Worm (Caenorhabditis elegans) whole organism, L4 larva: ENCODE measurements around the gene F36F12.7.

Experiments used
- D1046.2 ChIP-seq: fragments of 200-800 bp; sonication (Bioruptor generic); IDR thresholded peaks from 2 replicates; pipeline ENCODE4 v1.3.6; 2022; ENCODE audit warnings: missing genetic modification characterization, missing compliant biosample characterization
- F10B5.3 ChIP-seq: sonication (generic microtip); optimal IDR thresholded peaks from 2 replicates; lab custom pipeline; 2016; ENCODE audit warnings: mild to moderate bottlenecking, missing genetic modification characterization, missing compliant biosample characterization
- F26F4.8 ChIP-seq: fragments of 200-800 bp; sonication (Bioruptor generic); conservative IDR thresholded peaks from 2 replicates; pipeline ENCODE4 v1.3.6; 2022; ENCODE audit warnings: missing genetic modification characterization, missing compliant biosample characterization
- F44E2.7 ChIP-seq: fragments of 200-800 bp; sonication (Bioruptor generic); IDR thresholded peaks from 2 replicates; pipeline ENCODE4 v2.1.2; 2022; ENCODE audit warnings: missing genetic modification characterization, missing compliant biosample characterization
- F49E8.2 ChIP-seq: sonication (generic microtip); optimal IDR thresholded peaks from 2 replicates; lab custom pipeline; 2016; ENCODE audit warnings: missing compliant biosample characterization, mild to moderate bottlenecking, missing genetic modification characterization, borderline replicate concordance
- R02D3.7 ChIP-seq: fragments of 150-350 bp; sonication (generic microtip); optimal IDR thresholded peaks from 3 replicates; lab custom pipeline; 2014; ENCODE audit warnings: missing biosample characterization, missing genetic modification characterization
- T26A8.4 ChIP-seq: fragments of 200-800 bp; sonication (Bioruptor generic); IDR thresholded peaks from 2 replicates; pipeline ENCODE4 v1.3.6; 2022; ENCODE audit warnings: missing genetic modification characterization, missing compliant biosample characterization
- aha-1 ChIP-seq: fragments of 150-350 bp; peaks from one replicate; lab custom pipeline; 2014; ENCODE audit warnings: missing biosample characterization, missing genetic modification characterization
- arid-1 ChIP-seq: fragments of 200-800 bp; sonication (Bioruptor generic); conservative IDR thresholded peaks from 2 replicates; pipeline ENCODE4 v1.3.6; 2022; ENCODE audit warnings: missing genetic modification reagents, missing genetic modification characterization, missing compliant biosample characterization
- cey-2 ChIP-seq: sonication (generic microtip); optimal IDR thresholded peaks from 3 replicates; lab custom pipeline; 2017; ENCODE audit warnings: missing genetic modification characterization, mild to moderate bottlenecking, missing compliant biosample characterization, antibody characterized with exemption, borderline replicate concordance; ENCODE audit not compliant: insufficient read depth
- ctbp-1 ChIP-seq: fragments of 200-800 bp; sonication (Bioruptor generic); IDR thresholded peaks from 2 replicates; pipeline ENCODE4 v1.3.6; 2022; ENCODE audit warnings: missing genetic modification reagents, missing genetic modification characterization, missing compliant biosample characterization
- daf-16 ChIP-seq, 3 experiments: sonication (generic microtip); optimal IDR thresholded peaks; 2 replicates each; lab custom pipeline; 2016 to 2017; ENCODE audit warnings: missing genetic modification characterization in 3 of 3, missing genetic modification reagents in 3 of 3, mild to moderate bottlenecking in 2 of 3, missing compliant biosample characterization in 2 of 3, missing biosample characterization in 1 of 3, moderate library complexity in 1 of 3
- daf-8 ChIP-seq: fragments of 200-800 bp; sonication (Bioruptor generic); IDR thresholded peaks from 2 replicates; pipeline ENCODE4 v1.3.6; 2022; ENCODE audit warnings: missing genetic modification characterization, missing compliant biosample characterization
- dmd-6 ChIP-seq: fragments of 200-800 bp; sonication (Bioruptor generic); IDR thresholded peaks from 2 replicates; pipeline ENCODE4 v1.3.6; 2022; ENCODE audit warnings: missing genetic modification reagents, missing genetic modification characterization, missing compliant biosample characterization
- dmd-8 ChIP-seq: fragments of 200-800 bp; sonication (Bioruptor generic); IDR thresholded peaks from 2 replicates; pipeline ENCODE4 v1.3.6; 2022; ENCODE audit warnings: missing genetic modification characterization, missing compliant biosample characterization
- dmd-9 ChIP-seq: fragments of 200-800 bp; sonication (Bioruptor generic); IDR thresholded peaks from 2 replicates; pipeline ENCODE4 v1.3.6; 2022; ENCODE audit warnings: missing genetic modification reagents, missing genetic modification characterization, missing compliant biosample characterization
- duxl-1 ChIP-seq: sonication (generic microtip); optimal IDR thresholded peaks from 2 replicates; lab custom pipeline; 2016; ENCODE audit warnings: mild to moderate bottlenecking, missing genetic modification characterization, moderate library complexity, missing compliant biosample characterization; ENCODE audit not compliant: poor library complexity
- dve-1 ChIP-seq: sonication (generic microtip); optimal IDR thresholded peaks from 2 replicates; lab custom pipeline; 2017; ENCODE audit warnings: antibody characterized with exemption, mild to moderate bottlenecking, missing genetic modification characterization, missing compliant biosample characterization; ENCODE audit not compliant: insufficient read depth
- egl-43 ChIP-seq: fragments of 200-800 bp; sonication (Bioruptor generic); IDR thresholded peaks from 2 replicates; pipeline ENCODE4 v1.3.6; 2022; ENCODE audit warnings: missing genetic modification reagents, missing genetic modification characterization, missing compliant biosample characterization
- fkh-10 ChIP-seq: fragments of 150-350 bp; optimal IDR thresholded peaks from 2 replicates; lab custom pipeline; 2014; ENCODE audit warnings: missing biosample characterization, missing genetic modification reagents, missing genetic modification characterization
- hlh-11 ChIP-seq: fragments of 200-800 bp; sonication (Bioruptor generic); optimal IDR thresholded peaks from 2 replicates; lab custom pipeline; 2018; ENCODE audit warnings: mild to moderate bottlenecking, missing genetic modification characterization, missing compliant biosample characterization
- hlh-30 ChIP-seq: sonication (generic microtip); optimal IDR thresholded peaks from 2 replicates; lab custom pipeline; 2017; ENCODE audit warnings: antibody characterized with exemption, mild to moderate bottlenecking, missing genetic modification characterization, missing compliant biosample characterization; ENCODE audit not compliant: insufficient read depth
- hmg-1.1 ChIP-seq: fragments of 200-800 bp; sonication (Bioruptor generic); IDR thresholded peaks from 2 replicates; pipeline ENCODE4 v1.3.6; 2022; ENCODE audit warnings: missing genetic modification reagents, missing genetic modification characterization, missing compliant biosample characterization
- lin-13 ChIP-seq: fragments of 150-350 bp; optimal IDR thresholded peaks from 2 replicates; lab custom pipeline; 2014; ENCODE audit warnings: missing biosample characterization, missing genetic modification reagents, missing genetic modification characterization
- lin-38 ChIP-seq: fragments of 200-800 bp; sonication (Bioruptor generic); IDR thresholded peaks from 2 replicates; pipeline ENCODE4 v1.3.6; 2022; ENCODE audit warnings: missing genetic modification reagents, missing genetic modification characterization, missing compliant biosample characterization
- lsy-2 ChIP-seq, 2 experiments: fragments of 150-350 bp in 1 of 2; sonication (generic microtip) in 1 of 2; optimal IDR thresholded peaks; 2 replicates each; lab custom pipeline; 2014 to 2017; ENCODE audit warnings: missing biosample characterization in 2 of 2, missing genetic modification characterization in 2 of 2
- madf-5 ChIP-seq, 2 experiments: fragments of 200-800 bp; sonication (Bioruptor generic); IDR thresholded peaks; 2 replicates each; pipeline ENCODE4 v1.3.6; 2022; ENCODE audit warnings: missing compliant biosample characterization in 2 of 2, missing genetic modification characterization in 2 of 2
- mdt-29 ChIP-seq: fragments of 200-800 bp; sonication (Bioruptor generic); IDR thresholded peaks from 2 replicates; pipeline ENCODE4 v1.3.6; 2022; ENCODE audit warnings: missing genetic modification reagents, missing genetic modification characterization, missing compliant biosample characterization
- mep-1 ChIP-seq: fragments of 150-350 bp; sonication (generic microtip); optimal IDR thresholded peaks from 3 replicates; lab custom pipeline; 2014; ENCODE audit warnings: missing biosample characterization, missing genetic modification characterization
- nhr-25 ChIP-seq: sonication (generic microtip); optimal IDR thresholded peaks from 2 replicates; lab custom pipeline; 2017; ENCODE audit warnings: missing genetic modification characterization, mild to moderate bottlenecking, missing compliant biosample characterization, antibody characterized with exemption, moderate library complexity, borderline replicate concordance; ENCODE audit not compliant: insufficient read depth
- nhr-28 ChIP-seq: fragments of 150-350 bp; optimal IDR thresholded peaks from 2 replicates; lab custom pipeline; 2014; ENCODE audit warnings: missing biosample characterization, missing genetic modification characterization
- nhr-41 ChIP-seq: fragments of 200-800 bp; sonication (Bioruptor generic); IDR thresholded peaks from 2 replicates; pipeline ENCODE4 v1.3.6; 2022; ENCODE audit warnings: missing genetic modification reagents, missing genetic modification characterization, missing compliant biosample characterization
- nhr-42 ChIP-seq: fragments of 200-800 bp; sonication (Bioruptor generic); IDR thresholded peaks from 2 replicates; pipeline ENCODE4 v1.3.6; 2022; ENCODE audit warnings: missing genetic modification characterization, missing compliant biosample characterization
- nhr-6 ChIP-seq: fragments of 150-350 bp; optimal IDR thresholded peaks from 2 replicates; lab custom pipeline; 2014; ENCODE audit warnings: missing biosample characterization, missing genetic modification characterization
- rbr-2 ChIP-seq: sonication (generic microtip); optimal IDR thresholded peaks from 2 replicates; lab custom pipeline; 2016; ENCODE audit warnings: missing genotype, missing genetic modification characterization, missing compliant biosample characterization
- sdz-12 ChIP-seq: fragments of 200-800 bp; sonication (Bioruptor generic); optimal IDR thresholded peaks from 2 replicates; lab custom pipeline; 2018; ENCODE audit warnings: mild to moderate bottlenecking, missing genetic modification characterization, missing compliant biosample characterization
- set-16 ChIP-seq: fragments of 200-800 bp; sonication (Bioruptor generic); IDR thresholded peaks from 2 replicates; pipeline ENCODE4 v1.3.6; 2022; ENCODE audit warnings: missing genetic modification reagents, missing genetic modification characterization, missing compliant biosample characterization
- skn-1 ChIP-seq: fragments of 150-350 bp; optimal IDR thresholded peaks from 2 replicates; lab custom pipeline; 2014; ENCODE audit warnings: missing biosample characterization, missing genetic modification characterization
- snpc-1.2 ChIP-seq: fragments of 200-800 bp; sonication (Bioruptor generic); IDR thresholded peaks from 2 replicates; pipeline ENCODE4 v1.3.6; 2022; ENCODE audit warnings: missing genetic modification reagents, missing genetic modification characterization, missing compliant biosample characterization
- spr-1 ChIP-seq: sonication (generic microtip); optimal IDR thresholded peaks from 2 replicates; lab custom pipeline; 2016; ENCODE audit warnings: mild to moderate bottlenecking, missing genetic modification characterization, missing compliant biosample characterization
- unc-130 ChIP-seq: sonication (generic microtip); optimal IDR thresholded peaks from 2 replicates; lab custom pipeline; 2016; ENCODE audit warnings: missing genetic modification reagents, missing genetic modification characterization, missing compliant biosample characterization
- vab-7 ChIP-seq: fragments of 200-800 bp; sonication (Bioruptor generic); IDR thresholded peaks from 2 replicates; pipeline ENCODE4 v1.3.6; 2022; ENCODE audit warnings: missing genetic modification reagents, missing genetic modification characterization, missing compliant biosample characterization
- zip-11 ChIP-seq: fragments of 200-800 bp; sonication (Bioruptor generic); IDR thresholded peaks from 2 replicates; pipeline ENCODE4 v1.3.6; 2022; ENCODE audit warnings: missing genetic modification characterization, missing compliant biosample characterization
- zip-2 ChIP-seq: fragments of 150-350 bp; optimal IDR thresholded peaks from 2 replicates; lab custom pipeline; 2014; ENCODE audit warnings: missing biosample characterization, missing genetic modification characterization
- ztf-11 ChIP-seq: fragments of 150-350 bp; optimal IDR thresholded peaks from 2 replicates; lab custom pipeline; 2014; ENCODE audit warnings: missing biosample characterization, missing genetic modification characterization

Gene F36F12.7

ce11 chrV:2066780-2067179, 32.4 kb upstream of the F36F12.7 start, which contains the start of gene nhr-86 (continued):
- peak; percentile 16; the same call in 1 of the 2 replicates for TF ChIP-seq dmd-6 (GFP tag; lab: Robert Waterston, UW)

DNA sequence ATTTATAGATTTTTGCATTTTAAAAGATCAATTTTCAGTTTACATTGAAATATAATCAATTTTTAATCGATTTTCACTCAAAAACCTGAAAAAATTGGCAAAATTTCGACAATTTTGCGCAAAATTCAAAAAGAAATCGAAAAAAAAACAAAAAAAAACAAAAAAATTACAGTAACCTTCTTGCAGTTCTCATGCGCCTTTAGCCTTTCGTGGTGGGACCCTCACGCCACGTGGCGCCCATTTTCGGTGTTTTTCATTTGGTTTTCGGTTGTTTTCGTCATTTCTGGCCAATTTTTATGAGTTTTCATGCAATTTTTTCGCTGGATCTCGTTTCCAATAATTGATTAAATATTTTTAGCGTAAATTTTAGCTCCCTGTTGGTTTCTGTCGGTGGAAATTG, 31.7 kb upstream of the F36F12.7 start:
- no peak for TF ChIP-seq fkh-10 (GFP tag; lab: Kevin White, UChicago)
- TF ChIP-seq dmd-9 = no peak
- TF ChIP-seq D1046.2 = no peak
- TF ChIP-seq skn-1 (tag; lab: Kevin White, UChicago) = no peak
- TF ChIP-seq nhr-6 (tag; lab: Kevin White, UChicago) = no peak
- no peak for TF ChIP-seq aha-1 (tag; lab: Kevin White, UChicago)
- peak in 1 of 2 experiments; percentile 40 for TF ChIP-seq lsy-2 (tag; optimal IDR thresholded peaks at IDR 0.05; lab: Kevin White, UChicago)
- TF ChIP-seq F49E8.2 (tag; lab: Kevin White, UChicago) = no peak
- no peak for TF ChIP-seq R02D3.7 (tag; lab: Kevin White, UChicago)
- TF ChIP-seq zip-11 (GFP tag; lab: Robert Waterston, UW) = no peak
- TF ChIP-seq nhr-42 (GFP tag; lab: Robert Waterston, UW) = no peak
- TF ChIP-seq unc-130 = peak; percentile 58
- TF ChIP-seq T26A8.4 (GFP tag; lab: Robert Waterston, UW) = no peak
- no peak for TF ChIP-seq F10B5.3 (tag; lab: Kevin White, UChicago)
- TF ChIP-seq lin-38 (GFP tag; lab: Robert Waterston, UW) = peak; percentile 31; the same call in 1 of the 2 replicates

- TF ChIP-seq daf-16 (GFP tag; optimal IDR thresholded peaks at IDR 0.05; lab: Kevin White, UChicago) (no peak), daf-16 (tag; optimal IDR thresholded peaks at IDR 0.05; lab: Kevin White, UChicago) (peak; percentile 16), D1046.2 (0 out of 2 replicates have a peak, but pooled peaks have one; percentile 16), nhr-41 (GFP tag; lab: Robert Waterston, UW) (no peak), sdz-12 (GFP tag; lab: Kevin White, UChicago) (no peak), nhr-28 (tag; lab: Kevin White, UChicago) (peak; percentile 53), ztf-11 (tag; lab: Kevin White, UChicago) (no peak), F44E2.7 (no peak), F26F4.8 (GFP tag; lab: Robert Waterston, UW) (no peak), hmg-1.1 (GFP tag; lab: Robert Waterston, UW) (peak; percentile 55; the same call in 1 of the 2 replicates), mep-1 (tag; lab: Kevin White, UChicago) (peak; percentile 67), hlh-30 (peak; percentile 96), lsy-2 (tag; optimal IDR thresholded peaks at IDR 0.05; lab: Kevin White, UChicago) (peak in 1 of 2 experiments; percentile 47), mdt-29 (GFP tag; lab: Robert Waterston, UW) (peak; percentile 25; the same call in 1 of the 2 replicates), dve-1 (tag; lab: Kevin White, UChicago) (peak; percentile 69), dmd-8 (GFP tag; lab: Robert Waterston, UW) (0 out of 2 replicates have a peak, but pooled peaks have one; percentile 47), daf-8 (GFP tag; lab: Robert Waterston, UW) (no peak), spr-1 (tag; lab: Kevin White, UChicago) (no peak), set-16 (GFP tag; lab: Robert Waterston, UW) (peak; percentile 58), hlh-11 (tag; lab: Kevin White, UChicago) (peak; percentile 73), egl-43 (peak; percentile 47; the same call in 1 of the 2 replicates), rbr-2 (tag; lab: Kevin White, UChicago) (peak; percentile 28), F49E8.2 (tag; lab: Kevin White, UChicago) (no peak), lin-13 (GFP tag; lab: Kevin White, UChicago) (peak; percentile 12), dmd-9 (no peak), duxl-1 (tag; lab: Kevin White, UChicago) (peak; percentile 6), cey-2 (tag; lab: Kevin White, UChicago) (no peak), ctbp-1 (GFP tag; lab: Robert Waterston, UW) (peak; percentile 46; the same call in 1 of the 2 replicates), zip-2 (tag; lab: Kevin White, UChicago) (no peak), arid-1 (0 out of 2 replicates have a peak, but pooled peaks have one; percentile 9), nhr-25 (tag; lab: Kevin White, UChicago) (peak; percentile 49), vab-7 (GFP tag; lab: Robert Waterston, UW) (no peak), snpc-1.2 (GFP tag; lab: Robert Waterston, UW) (peak; percentile 43; the same call in 1 of the 2 replicates), madf-5 (GFP tag; IDR thresholded peaks at IDR 0.05; lab: Robert Waterston, UW) (no peak)
These were observed 31.1 kb upstream of the F36F12.7 start, which contains the start of gene lbp-9 for ce11 chrV:2067985-2068499. Gene lbp-9, plus strand, starts transcription at chrV:2068449.
